Worm (Caenorhabditis elegans): ENCODE measurements around the gene tofu-2.

Gene tofu-2

DNA sequence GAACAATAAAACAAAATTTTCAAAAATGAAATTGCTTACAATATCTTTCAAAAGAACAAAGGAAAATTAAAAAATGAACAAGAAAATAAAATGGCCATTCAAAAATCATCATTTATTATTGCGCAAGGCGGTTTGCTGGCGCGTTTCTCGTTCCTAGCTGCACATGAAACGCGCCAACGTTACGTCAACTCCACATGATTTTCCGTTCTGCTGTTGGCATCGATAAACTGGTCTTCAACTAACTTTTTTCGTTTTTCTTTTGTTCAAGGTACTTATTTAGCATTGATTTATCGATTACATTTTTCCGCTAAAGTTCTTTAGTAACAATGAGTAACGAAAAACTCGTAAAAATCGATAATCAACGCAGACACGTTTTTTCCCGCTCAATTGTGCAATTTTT lies 9.3 kb upstream of the tofu-2 start, which contains the start of the genes Y57E12AL.6 and Y57E12AL.1 (continued):
- TF ChIP-seq fkh-4 (tag; optimal IDR thresholded peaks at IDR 0.05; ENCODE audit: borderline replicate concordance): peak; percentile 16
- peak; percentile 30 for TF ChIP-seq fkh-10 (GFP tag; optimal IDR thresholded peaks at IDR 0.05)
- no peak for TF ChIP-seq nhr-28 (tag; optimal IDR thresholded peaks at IDR 0.05)
- TF ChIP-seq sox-4 (tag; optimal IDR thresholded peaks at IDR 0.05): peak; percentile 61
- peak; percentile 39 for TF ChIP-seq nhr-11 (tag; optimal IDR thresholded peaks at IDR 0.05)
- no peak for TF ChIP-seq ztf-11 (tag; optimal IDR thresholded peaks at IDR 0.05)
- TF ChIP-seq nhr-85 (tag): peak; percentile 95
- TF ChIP-seq grh-1 (GFP tag; IDR thresholded peaks at IDR 0.05): peak; percentile 84
- no peak for TF ChIP-seq fos-1 (tag; optimal IDR thresholded peaks at IDR 0.05)
- peak; percentile 75 for TF ChIP-seq fkh-8 (tag; optimal IDR thresholded peaks at IDR 0.05)
- TF ChIP-seq blmp-1 (tag; optimal IDR thresholded peaks at IDR 0.05): peak; percentile 76
- peak; percentile 85 to 86 for TF ChIP-seq efl-1 (optimal IDR thresholded peaks at IDR 0.05)
- TF ChIP-seq efl-1 (GFP tag; optimal IDR thresholded peaks at IDR 0.05 in 1 of 2): peak; percentile 81 to 98
- TF ChIP-seq snu-23 (GFP tag; optimal IDR thresholded peaks at IDR 0.05): peak; percentile 94
- peak; percentile 83 for TF ChIP-seq tbx-2 (tag; optimal IDR thresholded peaks at IDR 0.05)
- TF ChIP-seq nhr-47 (tag; optimal IDR thresholded peaks at IDR 0.05): peak; percentile 87
- TF ChIP-seq lin-35 (GFP tag; optimal IDR thresholded peaks at IDR 0.05): peak; percentile 81 to 92
- peak; percentile 29 for TF ChIP-seq sup-37 (GFP tag; optimal IDR thresholded peaks at IDR 0.05)
- TF ChIP-seq nhr-76 (tag; optimal IDR thresholded peaks at IDR 0.05): no peak
- TF ChIP-seq tlp-1 (tag; optimal IDR thresholded peaks at IDR 0.05): no peak
- no peak for TF ChIP-seq ets-5 (GFP tag; IDR thresholded peaks at IDR 0.05)
- TF ChIP-seq lin-13 (GFP tag; optimal IDR thresholded peaks at IDR 0.05): peak; percentile 75
- peak; percentile 86 for TF ChIP-seq swsn-7 (tag; optimal IDR thresholded peaks at IDR 0.05)
- no peak for TF ChIP-seq nhr-84 (tag; optimal IDR thresholded peaks at IDR 0.05)
- peak; percentile 85 for TF ChIP-seq nhr-19 (GFP tag; conservative IDR thresholded peaks at IDR 0.05)
- no peak for TF ChIP-seq nhr-12 (tag; optimal IDR thresholded peaks at IDR 0.05)
- TF ChIP-seq xbp-1 (tag; optimal IDR thresholded peaks at IDR 0.05): peak; percentile 87
- no peak for TF ChIP-seq mef-2 (tag; optimal IDR thresholded peaks at IDR 0.05)
- TF ChIP-seq nhr-90 (tag; optimal IDR thresholded peaks at IDR 0.05; ENCODE audit: poor library complexity): peak; percentile 89
- peak; percentile 73 for TF ChIP-seq dsc-1 (tag; optimal IDR thresholded peaks at IDR 0.05)
- peak; percentile 89 for TF ChIP-seq snpc-4 (tag; optimal IDR thresholded peaks at IDR 0.05)
- TF ChIP-seq ceh-90 (tag; optimal IDR thresholded peaks at IDR 0.05): no peak
- TF ChIP-seq zag-1 (tag; optimal IDR thresholded peaks at IDR 0.05): no peak
- peak; percentile 22 for TF ChIP-seq nhr-237 (tag; optimal IDR thresholded peaks at IDR 0.05)
- TF ChIP-seq pax-3 (tag; optimal IDR thresholded peaks at IDR 0.05): no peak
- TF ChIP-seq egl-27 (tag; optimal IDR thresholded peaks at IDR 0.05): no peak
- peak in 1 of 2 experiments; percentile 91 for TF ChIP-seq mdl-1 (tag; optimal IDR thresholded peaks at IDR 0.05)
- peak; percentile 46; the same call in 1 of the 2 replicates for TF ChIP-seq mab-9 (GFP tag; IDR thresholded peaks at IDR 0.05)
- TF ChIP-seq C04F5.9 (tag; optimal IDR thresholded peaks at IDR 0.05): no peak
- peak; percentile 13 for TF ChIP-seq ceh-8 (GFP tag; optimal IDR thresholded peaks at IDR 0.05)
- TF ChIP-seq hpl-2 (GFP tag; optimal IDR thresholded peaks at IDR 0.05): peak; percentile 16
- TF ChIP-seq efl-3 (GFP tag; optimal IDR thresholded peaks at IDR 0.05): no peak
- peak; percentile 25 for TF ChIP-seq jun-1 (tag; optimal IDR thresholded peaks at IDR 0.05)
- no peak for TF ChIP-seq unc-62 (GFP tag; optimal IDR thresholded peaks at IDR 0.05)
- peak; percentile 77 to 87 (median 84) for TF ChIP-seq dpl-1 (GFP tag; optimal IDR thresholded peaks at IDR 0.05)
- TF ChIP-seq C16A3.4 (tag; optimal IDR thresholded peaks at IDR 0.05): peak; percentile 89
- TF ChIP-seq ztf-4 (tag; optimal IDR thresholded peaks at IDR 0.05): peak; percentile 43
- peak in 2 of 6 experiments; percentile 75 to 94 for TF ChIP-seq elt-3 (tag; optimal IDR thresholded peaks at IDR 0.05)
- peak; percentile 49 for TF ChIP-seq nhr-77 (tag; optimal IDR thresholded peaks at IDR 0.05)
- peak; percentile 60 for TF ChIP-seq isw-1 (GFP tag; IDR thresholded peaks at IDR 0.05)
- TF ChIP-seq unc-86 (tag; optimal IDR thresholded peaks at IDR 0.05): peak; percentile 47
- no peak for TF ChIP-seq C34B4.2 (tag; optimal IDR thresholded peaks at IDR 0.05)
- TF ChIP-seq hlh-4 (tag; optimal IDR thresholded peaks at IDR 0.05): no peak
- TF ChIP-seq ceh-63 (GFP tag; optimal IDR thresholded peaks at IDR 0.05): no peak

All from whole organism, L1 larva.